Fruit fly (Drosophila melanogaster) whole organism, prepupa: ENCODE results near the gene CG32445.

Source experiments
- CG7368 ChIP-seq: fragments of 200-800 bp; sonication (Bioruptor generic); optimal IDR thresholded peaks from 3 replicates; lab custom pipeline; 2016; ENCODE audit warnings: missing biosample characterization, missing genetic modification characterization
- Lpt ChIP-seq: fragments of 200-800 bp; sonication (Bioruptor generic); optimal IDR thresholded peaks from 3 replicates; lab custom pipeline; 2016; ENCODE audit warnings: missing biosample characterization, missing genetic modification characterization

DNA sequence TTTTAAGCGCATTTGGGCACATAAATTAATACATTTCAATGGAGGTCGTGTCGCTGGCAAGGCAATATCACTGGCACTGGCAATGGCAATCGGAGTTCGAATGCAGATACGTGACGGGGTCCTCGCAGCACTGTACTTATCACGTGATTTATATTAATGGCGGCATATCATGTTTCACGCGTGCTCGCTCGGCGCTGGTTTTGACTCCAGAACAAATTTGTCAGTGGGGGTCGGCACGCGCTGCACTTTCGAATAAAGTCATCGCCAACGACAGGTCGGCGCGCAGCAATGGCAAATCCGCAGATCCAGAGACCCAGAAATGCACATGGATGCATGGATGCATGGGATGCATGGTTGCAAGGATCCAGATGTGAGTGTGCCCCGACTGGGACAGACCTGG lies 47.9 kb upstream of the CG32445 start:
- TF ChIP-seq CG7368 (GFP tag; lab: Kevin White, UChicago) (no peak), Lpt (no peak)
